Fruit fly (Drosophila melanogaster) whole organism, larva: Measurements from ENCODE around the gene CG7251.

Source experiments
- noc ChIP-seq: fragments of 200-800 bp; sonication (Bioruptor generic); optimal IDR thresholded peaks from 3 replicates; lab custom pipeline; 2019; ENCODE audit warnings: missing biosample characterization, mild to moderate bottlenecking, missing genetic modification characterization, moderate library complexity

CG7251 gene

dm6 chr2L:5546518-5547287, 41.5 kb downstream of the CG7251 start, which contains the start of gene Oscillin:
TSS of gene Oscillin (plus strand) at chr2L:5547086.
- TF ChIP-seq noc (tag; lab: Kevin White, UChicago) = no peak

- TF ChIP-seq noc (tag; lab: Kevin White, UChicago) = no peak
Observed at dm6 chr2L:5546207-5546517, 42.1 kb downstream of the CG7251 start.

dm6 chr2L:5542944-5543515, 45.2 kb downstream of the CG7251 start:
- peak; percentile 21 for TF ChIP-seq noc (tag; lab: Kevin White, UChicago)

- TF ChIP-seq noc (tag; lab: Kevin White, UChicago) = no peak
Observed at dm6 chr2L:5541935-5542685, 46.1 kb downstream of the CG7251 start, which contains the start of the genes Hel25E and Lam. TSS of gene Hel25E (minus strand) at chr2L:5542314. TSS of gene Lam (plus strand) at chr2L:5542480.

- no peak for TF ChIP-seq noc (tag; lab: Kevin White, UChicago)
Observed at dm6 chr2L:5539034-5539433, 49.2 kb downstream of the CG7251 start, which contains the start of gene CG14015. TSS of gene CG14015 (minus strand) at chr2L:5539196.
